Fruit fly (Drosophila melanogaster): ENCODE results near the gene Zyx.

Gene Zyx

dm6 chr4:1064652-1065218 lies at the start of gene Zyx:
Gene Zyx, minus strand, starts transcription at chr4:1065001.
- no peak for TF ChIP-seq Dif (GFP tag; optimal IDR thresholded peaks at IDR 0.05; ENCODE audit: partially characterized antibody)
- no peak for TF ChIP-seq sage (GFP tag; optimal IDR thresholded peaks at IDR 0.05)
- TF ChIP-seq ey (GFP tag; optimal IDR thresholded peaks at IDR 0.05) = no peak

- TF ChIP-seq GATAd (GFP tag; optimal IDR thresholded peaks at IDR 0.05) (no peak), pan (optimal IDR thresholded peaks at IDR 0.05) (no peak), HLH106 (tag; optimal IDR thresholded peaks at IDR 0.05) (no peak), rgr (GFP tag; optimal IDR thresholded peaks at IDR 0.05) (peak; percentile 94), fru (GFP tag; optimal IDR thresholded peaks at IDR 0.05) (peak; percentile 94), Abd-B (GFP tag; optimal IDR thresholded peaks at IDR 0.05) (no peak), sv (GFP tag; optimal IDR thresholded peaks at IDR 0.05) (peak; percentile 98), h (GFP tag; optimal IDR thresholded peaks at IDR 0.05) (peak; percentile 91), woc (GFP tag; optimal IDR thresholded peaks at IDR 0.05) (peak; percentile 93), ey (GFP tag; optimal IDR thresholded peaks at IDR 0.05) (peak; percentile 92), OdsH (GFP tag; optimal IDR thresholded peaks at IDR 0.05) (peak; percentile 91), usp (GFP tag; optimal IDR thresholded peaks at IDR 0.05) (no peak), Hr83 (GFP tag; optimal IDR thresholded peaks at IDR 0.05; ENCODE audit: poor library complexity, severe bottlenecking) (peak; percentile 30), Vsx2 (GFP tag; optimal IDR thresholded peaks at IDR 0.05; ENCODE audit: partially characterized antibody) (no peak), brk (GFP tag; optimal IDR thresholded peaks at IDR 0.05) (peak; percentile 86), dl (GFP tag; optimal IDR thresholded peaks at IDR 0.05; ENCODE audit: insufficient read depth in 1 of 2, partially characterized antibody in 2 of 2) (no peak), N (GFP tag; optimal IDR thresholded peaks at IDR 0.05) (no peak), CrebA (GFP tag; optimal IDR thresholded peaks at IDR 0.05; ENCODE audit: borderline replicate concordance) (peak; percentile 82), Jra (GFP tag; optimal IDR thresholded peaks at IDR 0.05) (peak; percentile 69), sage (GFP tag; optimal IDR thresholded peaks at IDR 0.05) (peak; percentile 72), Dif (GFP tag; optimal IDR thresholded peaks at IDR 0.05; ENCODE audit: partially characterized antibody) (no peak), Hr78 (GFP tag; optimal IDR thresholded peaks at IDR 0.05) (no peak), Dfd (GFP tag; optimal IDR thresholded peaks at IDR 0.05) (no peak), lola (GFP tag; optimal IDR thresholded peaks at IDR 0.05) (no peak), foxo (GFP tag; optimal IDR thresholded peaks at IDR 0.05) (peak; percentile 26 to 93), Sp1 (GFP tag; optimal IDR thresholded peaks at IDR 0.05) (no peak), CG9705 (GFP tag; optimal IDR thresholded peaks at IDR 0.05) (peak; percentile 84), tai (GFP tag; optimal IDR thresholded peaks at IDR 0.05) (peak; percentile 45), dsf (GFP tag; optimal IDR thresholded peaks at IDR 0.05; ENCODE audit: borderline replicate concordance) (no peak), CG32264 (GFP tag; optimal IDR thresholded peaks at IDR 0.05) (peak; percentile 67), Myc (optimal IDR thresholded peaks at IDR 0.05) (peak; percentile 46), Rel (GFP tag; optimal IDR thresholded peaks at IDR 0.05) (peak; percentile 37), Rel (tag; optimal IDR thresholded peaks at IDR 0.05) (no peak), psq (GFP tag; optimal IDR thresholded peaks at IDR 0.05) (peak; percentile 86), br (GFP tag; optimal IDR thresholded peaks at IDR 0.05) (peak; percentile 89), jim (GFP tag; optimal IDR thresholded peaks at IDR 0.05) (no peak), Hnf4 (GFP tag; optimal IDR thresholded peaks at IDR 0.05) (peak; percentile 90), Mio (GFP tag; optimal IDR thresholded peaks at IDR 0.05) (no peak), dmrt93B (GFP tag; optimal IDR thresholded peaks at IDR 0.05) (no peak)
These were observed 48.3 kb upstream of the Zyx start for dm6 chr4:1112867-1113769.
